Worm (Caenorhabditis elegans): Measurements from ENCODE around the gene Y54G2A.15.

DNA sequence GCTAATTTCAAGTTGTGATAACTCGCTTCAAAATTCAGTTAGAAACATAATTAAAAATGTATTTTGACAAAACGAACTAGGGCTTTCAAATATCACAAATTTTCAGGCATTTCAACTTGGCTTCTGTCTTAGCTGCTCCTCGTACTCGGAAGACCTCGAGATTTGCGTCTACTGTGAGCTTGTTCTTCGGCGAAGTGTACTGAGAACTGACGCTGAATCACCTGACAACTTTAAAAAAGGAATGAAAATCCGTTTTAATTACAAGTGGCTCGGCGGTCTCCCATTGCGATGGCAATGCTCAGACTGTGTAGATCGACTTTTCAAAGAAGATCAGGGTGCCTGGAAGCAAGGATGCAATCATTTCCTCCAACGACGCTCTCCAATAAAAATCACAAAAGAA lies 6.8 kb upstream of the Y54G2A.15 start, which contains the start of gene clec-85:
- TF ChIP-seq lin-13 (GFP tag; optimal IDR thresholded peaks at IDR 0.05), result no peak
- no peak for TF ChIP-seq nhr-237 (tag; optimal IDR thresholded peaks at IDR 0.05)
- TF ChIP-seq ztf-11 (tag; optimal IDR thresholded peaks at IDR 0.05), result no peak
